Fruit fly (Drosophila melanogaster): ENCODE results near the gene CG8064.

DNA sequence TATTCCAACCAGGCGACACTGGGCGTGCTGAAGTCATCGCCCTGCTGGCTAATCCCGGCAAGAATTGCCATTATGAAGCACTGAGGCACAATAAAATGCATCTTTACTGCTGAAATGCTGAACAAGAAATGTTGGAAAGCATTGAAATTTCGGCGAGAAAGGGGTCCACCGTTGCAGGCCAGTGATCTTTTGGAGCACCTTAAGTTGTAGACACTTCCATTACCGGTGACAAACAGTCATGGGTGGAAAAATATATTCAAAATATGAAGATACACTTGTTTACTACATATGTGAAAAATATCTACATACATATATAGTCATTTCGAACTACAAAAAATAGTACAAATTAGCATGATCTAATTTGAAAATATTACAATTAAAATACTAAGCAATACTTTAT is 19.3 kb downstream of the CG8064 start, which contains the start of gene CG7126:
- TF ChIP-seq h (optimal IDR thresholded peaks at IDR 0.05) (no peak), psq (optimal IDR thresholded peaks at IDR 0.05) (no peak), insv (optimal IDR thresholded peaks at IDR 0.05) (no peak)

Data from Kc167 (cell line).